Worm (Caenorhabditis elegans): ENCODE measurements around the gene grd-8.
A peak's percentile ranks its signal among the peaks of the same experiment; 100 is the strongest.

The grd-8 gene

DNA sequence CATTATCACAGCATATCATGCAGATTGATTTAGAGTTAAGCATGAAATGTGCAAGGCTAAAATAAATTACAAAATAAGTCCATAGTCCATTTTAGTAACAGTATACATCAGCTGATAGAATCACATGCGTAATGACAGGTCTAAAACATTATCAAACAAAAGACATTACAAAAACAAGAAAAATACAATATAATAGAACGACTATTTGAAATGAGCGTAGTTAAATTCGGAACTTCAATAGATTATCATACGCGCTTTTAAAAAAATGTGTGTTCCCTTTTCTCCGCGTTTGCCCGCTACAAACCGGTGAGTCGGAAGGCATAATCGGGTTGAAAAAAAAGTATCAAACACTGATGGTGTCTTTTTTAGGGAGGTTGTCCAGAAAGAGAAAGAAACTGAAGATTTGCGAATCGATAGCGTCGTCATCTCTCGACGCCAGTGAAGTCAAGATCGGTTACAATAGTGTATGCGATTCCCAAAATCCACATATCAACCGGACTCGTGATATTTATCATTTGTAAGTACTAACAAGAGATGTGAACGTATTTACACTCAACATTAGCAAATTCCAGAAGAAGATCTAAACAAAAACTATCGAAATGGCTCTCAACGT lies 13.2 kb downstream of the grd-8 start, which contains the start of gene C37C3.2:
TSS of gene C37C3.2 (plus strand) at position 563 of the 613 bp plus-strand sequence.
- peak in 1 of 2 experiments; percentile 38 for TF ChIP-seq lin-35 (GFP tag; optimal IDR thresholded peaks at IDR 0.05)
- TF ChIP-seq lsy-2 (tag; optimal IDR thresholded peaks at IDR 0.05), result no peak
- peak; percentile 39 for TF ChIP-seq nhr-85 (tag)

DNA sequence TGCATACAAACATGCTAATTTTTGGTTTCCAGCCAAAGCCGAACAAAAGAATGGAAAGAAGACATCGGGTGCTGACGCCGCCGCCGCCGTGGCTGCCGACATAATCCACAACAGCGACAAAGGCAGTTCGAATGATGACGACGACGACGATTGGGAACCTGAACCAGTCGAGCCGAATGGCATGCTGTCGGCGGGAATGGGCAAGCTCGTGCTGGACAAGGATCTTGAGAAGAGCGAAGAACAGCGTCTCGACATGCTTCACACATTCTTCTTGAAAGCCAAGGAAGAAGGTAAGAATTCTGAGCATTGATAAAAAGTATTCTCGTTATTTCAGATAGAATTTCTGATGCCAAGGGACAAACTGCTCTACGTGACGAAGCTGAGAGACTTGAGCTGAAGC lies 14.3 kb downstream of the grd-8 start:
- TF ChIP-seq hlh-17 (GFP tag; optimal IDR thresholded peaks at IDR 0.05; ENCODE audit: borderline replicate concordance) (no peak), efl-1 (optimal IDR thresholded peaks at IDR 0.05) (no peak), efl-1 (GFP tag; optimal IDR thresholded peaks at IDR 0.05 in 1 of 2) (peak in 1 of 2 experiments; percentile 63), nhr-76 (tag; optimal IDR thresholded peaks at IDR 0.05) (no peak), egl-13 (tag; optimal IDR thresholded peaks at IDR 0.05) (no peak)

DNA sequence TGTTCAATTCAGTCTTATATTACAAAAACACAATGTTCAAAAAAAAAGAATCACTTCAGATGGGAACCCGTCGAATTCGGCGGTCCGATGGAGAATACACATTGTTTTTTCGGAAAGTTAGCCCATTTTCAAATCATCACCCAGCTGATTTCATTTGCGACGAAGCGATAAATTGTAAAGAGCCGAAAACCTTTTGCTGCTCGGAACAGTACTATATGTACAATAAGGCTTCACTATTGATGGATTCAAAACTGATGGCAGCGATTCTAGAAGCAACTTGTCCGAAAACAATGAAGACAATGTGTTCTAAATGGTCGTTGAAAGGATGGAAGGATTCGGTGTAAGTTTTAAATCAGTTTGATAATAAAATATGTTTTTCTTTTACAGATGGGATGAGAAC lies 15.6 kb downstream of the grd-8 start, which contains the start of gene C37C3.1:
TSS of gene C37C3.1 (plus strand) at position 33 of the 400 bp plus-strand sequence.
- TF ChIP-seq lsy-2 (tag; optimal IDR thresholded peaks at IDR 0.05) (peak in 1 of 2 experiments; percentile 26), efl-1 (optimal IDR thresholded peaks at IDR 0.05) (peak in 1 of 2 experiments; percentile 13), efl-1 (GFP tag; optimal IDR thresholded peaks at IDR 0.05 in 1 of 2) (no peak), elt-2 (tag; optimal IDR thresholded peaks at IDR 0.05) (no peak), ama-1 (optimal IDR thresholded peaks at IDR 0.05) (peak; percentile 47), vab-15 (tag; optimal IDR thresholded peaks at IDR 0.05) (no peak)

DNA sequence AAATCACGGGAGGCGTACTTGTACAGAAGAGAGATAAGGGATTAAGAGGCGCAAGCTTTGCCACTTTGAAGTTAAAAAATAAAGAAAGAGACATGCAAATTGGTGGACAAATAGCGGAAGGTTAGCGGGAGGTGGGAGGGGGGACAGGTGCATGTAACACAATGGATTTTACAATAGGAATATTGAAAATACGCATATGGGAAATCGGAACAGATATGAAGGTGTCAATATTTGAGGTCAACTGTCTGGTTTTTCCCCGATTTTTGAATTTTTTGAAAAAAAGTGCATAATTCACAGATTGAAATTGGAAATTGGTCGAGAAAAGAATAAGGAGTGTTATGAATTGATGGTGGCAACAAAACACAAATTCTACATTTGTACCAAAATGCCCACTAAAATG lies 19.5 kb downstream of the grd-8 start, which contains the start of gene C37C3.17:
TSS of gene C37C3.17 (minus strand) at position 101 of the 400 bp plus-strand sequence.
- TF ChIP-seq isw-1 (GFP tag; IDR thresholded peaks at IDR 0.05), result no peak
- no peak for TF ChIP-seq skn-1 (tag; optimal IDR thresholded peaks at IDR 0.05)

DNA sequence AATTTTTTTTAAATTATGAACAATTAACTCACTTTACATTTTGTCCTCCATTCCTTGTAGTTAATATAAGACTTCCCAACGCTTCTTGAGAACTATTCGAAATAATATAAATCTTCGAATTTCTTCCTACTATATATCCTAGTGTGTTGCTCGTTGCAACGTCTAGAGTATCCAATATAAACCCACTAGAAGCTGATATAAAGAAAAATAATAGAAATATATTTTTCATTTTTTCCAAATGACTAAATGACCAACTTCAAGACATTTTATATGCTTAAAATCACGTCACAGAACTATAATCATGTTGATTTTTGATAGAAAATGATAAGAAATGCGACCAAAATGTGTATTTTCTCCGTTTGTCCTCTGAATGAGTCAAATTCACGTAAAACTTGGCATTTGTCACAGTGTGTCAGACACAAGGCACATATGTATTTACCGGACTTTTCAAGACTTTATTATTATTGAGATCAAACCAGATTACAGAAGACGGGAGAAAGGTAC lies 20.7 kb downstream of the grd-8 start, which contains the start of gene C37C3.10:
TSS of gene C37C3.10 (minus strand) at position 51 of the 504 bp plus-strand sequence.
- no peak for TF ChIP-seq sox-4 (tag; optimal IDR thresholded peaks at IDR 0.05)

DNA sequence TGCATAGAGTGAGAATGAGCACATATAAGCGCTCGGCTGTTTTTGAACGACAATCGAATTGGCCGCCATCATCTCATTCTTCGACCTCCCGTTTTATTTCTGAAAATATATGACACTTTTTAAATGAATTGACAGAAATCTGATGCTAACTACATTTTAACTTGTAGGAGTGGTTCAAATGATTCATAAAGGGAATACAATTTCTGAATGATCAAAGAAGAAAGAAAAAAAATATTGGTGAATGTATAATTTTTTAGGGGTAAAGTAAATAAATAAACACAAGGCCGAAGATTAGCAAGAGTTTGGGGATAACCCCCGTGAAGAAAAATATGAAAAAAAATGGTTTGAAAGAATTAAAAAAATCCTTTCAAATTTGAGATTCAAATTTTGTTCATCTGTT lies 22.3 kb downstream of the grd-8 start, which contains the start of gene C37C3.11:
TSS of gene C37C3.11 (minus strand) at position 101 of the 400 bp plus-strand sequence.
- TF ChIP-seq C16A3.4 (tag; optimal IDR thresholded peaks at IDR 0.05) (no peak), hlh-17 (GFP tag; optimal IDR thresholded peaks at IDR 0.05; ENCODE audit: borderline replicate concordance) (no peak), lin-15B (tag; optimal IDR thresholded peaks at IDR 0.05) (no peak), fkh-8 (tag; optimal IDR thresholded peaks at IDR 0.05) (no peak), nhr-76 (tag; optimal IDR thresholded peaks at IDR 0.05) (no peak), snpc-4 (tag; optimal IDR thresholded peaks at IDR 0.05) (no peak), nhr-20 (tag; optimal IDR thresholded peaks at IDR 0.05) (no peak), lin-35 (GFP tag; optimal IDR thresholded peaks at IDR 0.05) (no peak), sup-37 (GFP tag; optimal IDR thresholded peaks at IDR 0.05) (no peak), unc-86 (tag; optimal IDR thresholded peaks at IDR 0.05) (no peak), tbx-2 (tag; optimal IDR thresholded peaks at IDR 0.05) (no peak), pag-3 (tag; optimal IDR thresholded peaks at IDR 0.05; ENCODE audit: borderline replicate concordance, insufficient read depth) (no peak), ceh-88 (GFP tag; IDR thresholded peaks at IDR 0.05) (no peak), ceh-90 (tag; optimal IDR thresholded peaks at IDR 0.05) (no peak)

DNA sequence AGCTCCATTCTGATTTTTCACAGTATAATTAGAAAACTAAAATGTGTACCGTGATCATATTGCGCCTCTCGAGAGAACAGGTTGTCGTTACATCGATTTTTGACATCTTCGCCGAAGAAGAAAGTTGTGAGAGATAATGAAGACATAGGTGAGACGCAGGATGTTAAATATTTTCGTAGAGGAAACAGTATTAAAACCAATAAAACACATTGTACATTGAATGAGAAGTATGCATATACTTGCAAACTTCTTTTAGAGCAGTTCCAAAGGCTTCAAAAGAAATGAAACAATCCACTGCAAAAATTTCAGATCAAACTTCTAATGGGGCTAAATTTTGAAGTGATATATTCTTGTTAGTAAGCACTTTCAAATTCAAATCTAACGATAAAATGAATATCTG lies 28.4 kb downstream of the grd-8 start, which contains the start of gene nipi-4:
TSS of gene nipi-4 (minus strand) at position 101 of the 400 bp plus-strand sequence.
- peak; percentile 75 for TF ChIP-seq blmp-1 (tag; optimal IDR thresholded peaks at IDR 0.05)
- no peak for TF ChIP-seq nhr-20 (tag; optimal IDR thresholded peaks at IDR 0.05)
- no peak for TF ChIP-seq nhr-19 (GFP tag; conservative IDR thresholded peaks at IDR 0.05)
- no peak for TF ChIP-seq unc-86 (tag; optimal IDR thresholded peaks at IDR 0.05)
- no peak for TF ChIP-seq unc-130 (tag; optimal IDR thresholded peaks at IDR 0.05)
- no peak for TF ChIP-seq F16B12.6 (tag; optimal IDR thresholded peaks at IDR 0.05)
- no peak for TF ChIP-seq pqm-1 (tag; optimal IDR thresholded peaks at IDR 0.05)
- TF ChIP-seq ceh-90 (tag; optimal IDR thresholded peaks at IDR 0.05), result no peak
